Worm (Caenorhabditis elegans) whole organism, L4/young adult: Measurements from ENCODE around the gene C08E8.5.

Experiments
- W03F9.2 ChIP-seq: fragments of 150-350 bp; optimal IDR thresholded peaks from 2 replicates; lab custom pipeline; 2014; ENCODE audit warnings: missing biosample characterization, missing genetic modification characterization
- dao-5 ChIP-seq: sonication (generic microtip); optimal IDR thresholded peaks from 2 replicates; lab custom pipeline; 2016; ENCODE audit warnings: missing genotype, missing genetic modification characterization, moderate library complexity, missing compliant biosample characterization
- him-1 ChIP-seq: sonication (generic microtip); optimal IDR thresholded peaks from 2 replicates; lab custom pipeline; 2016; ENCODE audit warnings: missing genotype, missing genetic modification reagents, missing genetic modification characterization, missing compliant biosample characterization

DNA sequence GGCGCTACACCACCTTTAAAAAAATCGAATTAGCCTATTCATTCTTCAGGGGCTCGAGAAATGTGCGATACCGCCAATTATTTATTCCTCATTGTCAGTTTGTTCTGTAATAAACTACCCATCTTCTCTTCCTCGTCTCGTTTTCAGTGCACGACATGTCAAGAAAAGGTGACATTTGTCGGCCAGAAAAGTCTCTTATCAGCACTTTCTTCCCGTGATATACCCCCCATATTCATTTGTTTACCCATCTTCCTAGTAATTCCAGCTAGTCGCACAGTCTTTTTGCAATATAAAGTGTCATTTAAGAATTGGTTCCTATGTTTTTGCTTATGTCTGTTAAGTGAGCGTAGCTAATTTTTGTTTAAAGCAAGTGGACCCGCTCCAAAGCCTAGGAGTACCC, 35.3 kb downstream of the C08E8.5 start:
- TF ChIP-seq him-1: no peak
- no peak for TF ChIP-seq W03F9.2 (tag; lab: Kevin White, UChicago)
- no peak for TF ChIP-seq dao-5 (tag; lab: Kevin White, UChicago)
